Fruit fly (Drosophila melanogaster): ENCODE measurements around the gene CCT2.

Gene CCT2

DNA sequence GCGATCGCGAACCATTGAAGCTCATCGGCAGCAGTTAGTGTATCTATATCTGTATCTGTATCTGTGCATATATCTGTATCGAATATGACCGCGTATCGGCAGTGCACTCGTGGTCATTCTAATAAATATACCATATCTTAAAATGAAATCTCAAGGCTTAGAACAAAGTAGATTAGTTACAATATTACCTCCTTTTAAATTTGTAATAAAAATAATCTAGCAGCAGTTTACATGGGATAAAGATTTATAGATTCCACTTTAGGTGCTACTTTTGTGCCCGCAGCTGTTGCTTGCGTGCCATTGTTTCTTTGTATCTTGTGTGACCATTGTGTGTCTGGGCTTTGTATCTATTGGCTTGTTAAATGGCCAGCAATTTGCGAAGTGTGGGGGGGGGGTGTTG is 29.2 kb upstream of the CCT2 start (continued):
- TF ChIP-seq CG9139 (GFP tag; optimal IDR thresholded peaks at IDR 0.05) (no peak), Ets96B (tag; optimal IDR thresholded peaks at IDR 0.05) (peak; percentile 86), eg (GFP tag; IDR thresholded peaks at IDR 0.05) (peak; percentile 92), Eip93F (GFP tag; optimal IDR thresholded peaks at IDR 0.05) (peak; percentile 26), Sox15 (GFP tag; optimal IDR thresholded peaks at IDR 0.05) (peak; percentile 63), topi (GFP tag; optimal IDR thresholded peaks at IDR 0.05) (peak; percentile 86), fd85E (GFP tag; optimal IDR thresholded peaks at IDR 0.05) (peak; percentile 39), CG1621 (tag; optimal IDR thresholded peaks at IDR 0.05) (peak; percentile 76)

DNA sequence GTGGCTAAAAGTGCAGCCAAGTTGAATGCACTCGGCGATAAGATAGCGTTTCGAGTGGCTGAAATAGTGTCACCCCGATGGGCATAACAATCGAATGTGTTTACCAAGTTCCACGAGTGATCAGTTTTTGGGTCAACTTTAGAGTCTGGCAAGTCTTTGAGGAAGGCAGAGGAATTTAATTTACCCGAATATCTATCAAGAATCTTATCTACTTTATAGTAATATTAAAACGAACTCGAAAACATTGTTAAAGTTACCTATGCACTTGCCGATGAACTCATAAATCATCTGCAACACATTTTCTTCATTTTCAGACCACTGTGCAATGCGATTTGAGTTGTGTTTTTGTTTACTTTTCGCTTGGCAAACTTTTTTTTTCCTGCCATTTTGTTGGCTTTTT is 28.0 kb upstream of the CCT2 start:
- 0 out of 3 replicates have a peak, but pooled peaks have one; percentile 19 for TF ChIP-seq CG6163 (GFP tag; IDR thresholded peaks at IDR 0.05)
- peak; percentile 15 for TF ChIP-seq CG7368 (GFP tag; optimal IDR thresholded peaks at IDR 0.05)
- peak; percentile 39 for TF ChIP-seq Eip75B (GFP tag; optimal IDR thresholded peaks at IDR 0.05)
- no peak for TF ChIP-seq vri (GFP tag; optimal IDR thresholded peaks at IDR 0.05)
- TF ChIP-seq Lpt (GFP tag; optimal IDR thresholded peaks at IDR 0.05) = peak; percentile 11
- peak; percentile 56 for TF ChIP-seq CG3919 (GFP tag; optimal IDR thresholded peaks at IDR 0.05)
- no peak for TF ChIP-seq cyc (GFP tag; optimal IDR thresholded peaks at IDR 0.05)
- peak; percentile 42 for TF ChIP-seq pdm3 (GFP tag; optimal IDR thresholded peaks at IDR 0.05)
- TF ChIP-seq esn (GFP tag; optimal IDR thresholded peaks at IDR 0.05) = peak; percentile 35
- no peak for TF ChIP-seq spab (GFP tag; optimal IDR thresholded peaks at IDR 0.05)
- peak; percentile 52; the same call in 1 of the 3 replicates for TF ChIP-seq eg (GFP tag; IDR thresholded peaks at IDR 0.05)
- peak; percentile 28 for TF ChIP-seq topi (GFP tag; optimal IDR thresholded peaks at IDR 0.05)
- no peak for TF ChIP-seq Blimp-1 (GFP tag; optimal IDR thresholded peaks at IDR 0.05)
- TF ChIP-seq CG4318 (GFP tag; optimal IDR thresholded peaks at IDR 0.05) = peak; percentile 52
- peak in 1 of 2 experiments; percentile 40 for TF ChIP-seq salr (GFP tag; optimal IDR thresholded peaks at IDR 0.05)
- no peak for TF ChIP-seq Ets21C (GFP tag; optimal IDR thresholded peaks at IDR 0.05)
- peak; percentile 13 for TF ChIP-seq Ets96B (tag; optimal IDR thresholded peaks at IDR 0.05)
- TF ChIP-seq net (GFP tag; optimal IDR thresholded peaks at IDR 0.05) = peak; percentile 40
- TF ChIP-seq acj6 (GFP tag; optimal IDR thresholded peaks at IDR 0.05) = peak; percentile 24
- no peak for TF ChIP-seq lz (GFP tag; optimal IDR thresholded peaks at IDR 0.05)
- TF ChIP-seq CG6808 (GFP tag; optimal IDR thresholded peaks at IDR 0.05) = peak; percentile 46
- TF ChIP-seq CG15336 (GFP tag; IDR thresholded peaks at IDR 0.05) = peak; percentile 50; the same call in 1 of the 2 replicates
- TF ChIP-seq Hr4 (GFP tag; optimal IDR thresholded peaks at IDR 0.05) = peak; percentile 71
- peak; percentile 23 for TF ChIP-seq Sox102F (GFP tag; optimal IDR thresholded peaks at IDR 0.05)
- peak; percentile 85 for TF ChIP-seq Eip78C (GFP tag)
- peak; percentile 62 for TF ChIP-seq svp (GFP tag)
- TF ChIP-seq CG6792 (GFP tag; optimal IDR thresholded peaks at IDR 0.05) = peak; percentile 24
- TF ChIP-seq fd85E (GFP tag; optimal IDR thresholded peaks at IDR 0.05) = no peak
- peak; percentile 49 for TF ChIP-seq CG8632 (GFP tag; optimal IDR thresholded peaks at IDR 0.05)
- peak; percentile 66 for TF ChIP-seq CG32006 (GFP tag; optimal IDR thresholded peaks at IDR 0.05)
- no peak for TF ChIP-seq CG11902 (GFP tag; optimal IDR thresholded peaks at IDR 0.05)
- peak; percentile 29 for TF ChIP-seq dac (GFP tag; optimal IDR thresholded peaks at IDR 0.05)
- TF ChIP-seq CG8319 (GFP tag; optimal IDR thresholded peaks at IDR 0.05) = peak; percentile 26
- peak; percentile 16 for TF ChIP-seq Hr39 (GFP tag; optimal IDR thresholded peaks at IDR 0.05)
- peak; percentile 66 for TF ChIP-seq CG6276 (GFP tag; optimal IDR thresholded peaks at IDR 0.05)
- peak in 1 of 2 experiments; percentile 34 for TF ChIP-seq ss (GFP tag; optimal IDR thresholded peaks at IDR 0.05)
- TF ChIP-seq achi (GFP tag; optimal IDR thresholded peaks at IDR 0.05) = peak; percentile 31
- TF ChIP-seq CG3032 (tag; optimal IDR thresholded peaks at IDR 0.05) = peak; percentile 1
- no peak for TF ChIP-seq fd59A (GFP tag; optimal IDR thresholded peaks at IDR 0.05)
- peak; percentile 25; the same call in 1 of the 2 replicates for TF ChIP-seq Gug (GFP tag; IDR thresholded peaks at IDR 0.05)
- TF ChIP-seq CG9139 (GFP tag; optimal IDR thresholded peaks at IDR 0.05) = no peak
- TF ChIP-seq Sox14 (GFP tag; optimal IDR thresholded peaks at IDR 0.05) = no peak
- TF ChIP-seq CG6854 (GFP tag; optimal IDR thresholded peaks at IDR 0.05) = no peak
- peak; percentile 62 for TF ChIP-seq CG8119 (GFP tag; IDR thresholded peaks at IDR 0.05)
- TF ChIP-seq dsx (GFP tag; optimal IDR thresholded peaks at IDR 0.05; ENCODE audit: poor library complexity, severe bottlenecking) = no peak
- TF ChIP-seq CG16779 (tag; optimal IDR thresholded peaks at IDR 0.05) = peak; percentile 30
